Worm (Caenorhabditis elegans): ENCODE measurements around the gene mocs-1.

Gene mocs-1

ce11 chrX:15440744-15441685 is at the start of gene mocs-1:
mocs-1 (minus strand) TSS chrX:15440794.
- TF ChIP-seq unc-62 (GFP tag; optimal IDR thresholded peaks at IDR 0.05): no peak

ce11 chrX:15487806-15488205 is 47.2 kb upstream of the mocs-1 start, which contains the start of gene H13N06.2:
H13N06.2 (plus strand) TSS chrX:15488106.
- no peak for TF ChIP-seq unc-62 (GFP tag; optimal IDR thresholded peaks at IDR 0.05)

ce11 chrX:15487162-15487561 is 46.6 kb upstream of the mocs-1 start:
- TF ChIP-seq unc-62 (GFP tag; optimal IDR thresholded peaks at IDR 0.05): no peak

- no peak for TF ChIP-seq unc-62 (GFP tag; optimal IDR thresholded peaks at IDR 0.05)
Observed at ce11 chrX:15485262-15485661, 44.7 kb upstream of the mocs-1 start.

ce11 chrX:15478717-15479116 is 38.1 kb upstream of the mocs-1 start, which contains the start of gene gcy-36:
gcy-36 (plus strand) TSS chrX:15479017.
- TF ChIP-seq unc-62 (GFP tag; optimal IDR thresholded peaks at IDR 0.05): no peak

- TF ChIP-seq unc-62 (GFP tag; optimal IDR thresholded peaks at IDR 0.05): no peak
Observed at ce11 chrX:15477309-15477708, 36.7 kb upstream of the mocs-1 start, which contains the start of gene exc-1. exc-1 (minus strand) TSS chrX:15477409.

- TF ChIP-seq unc-62 (GFP tag; optimal IDR thresholded peaks at IDR 0.05): no peak
Observed at ce11 chrX:15469957-15470548, 29.5 kb upstream of the mocs-1 start.

ce11 chrX:15468657-15469056 is 28.1 kb upstream of the mocs-1 start:
- TF ChIP-seq unc-62 (GFP tag; optimal IDR thresholded peaks at IDR 0.05): no peak

ce11 chrX:15466032-15466431 is 25.4 kb upstream of the mocs-1 start, which contains the start of gene sprr-1:
sprr-1 (plus strand) TSS chrX:15466300.
- TF ChIP-seq unc-62 (GFP tag; optimal IDR thresholded peaks at IDR 0.05): no peak

- no peak for TF ChIP-seq unc-62 (GFP tag; optimal IDR thresholded peaks at IDR 0.05)
Observed at ce11 chrX:15465050-15465449, 24.5 kb upstream of the mocs-1 start.

ce11 chrX:15446292-15446794 is 5.7 kb upstream of the mocs-1 start, which contains the start of gene R03A10.5:
R03A10.5 (plus strand) TSS chrX:15446722.
- TF ChIP-seq unc-62 (GFP tag; optimal IDR thresholded peaks at IDR 0.05): no peak

ce11 chrX:15441686-15442067 is 1.1 kb upstream of the mocs-1 start, which contains the start of gene nkat-3:
nkat-3 (plus strand) TSS chrX:15441731.
- TF ChIP-seq unc-62 (GFP tag; optimal IDR thresholded peaks at IDR 0.05): no peak

- TF ChIP-seq unc-62 (GFP tag; optimal IDR thresholded peaks at IDR 0.05): no peak
Observed at ce11 chrX:15438768-15439167, 1.8 kb downstream of the mocs-1 start.

ce11 chrX:15434922-15435321 is 5.7 kb downstream of the mocs-1 start:
- no peak for TF ChIP-seq unc-62 (GFP tag; optimal IDR thresholded peaks at IDR 0.05)

ce11 chrX:15433487-15433886 is 7.1 kb downstream of the mocs-1 start, which contains the start of gene flp-32:
flp-32 (plus strand) TSS chrX:15433787.
- no peak for TF ChIP-seq unc-62 (GFP tag; optimal IDR thresholded peaks at IDR 0.05)

ce11 chrX:15430983-15431382 is 9.6 kb downstream of the mocs-1 start, which contains the start of gene blos-8:
blos-8 (minus strand) TSS chrX:15431198.
- no peak for TF ChIP-seq unc-62 (GFP tag; optimal IDR thresholded peaks at IDR 0.05)
